Worm (Caenorhabditis elegans) whole organism, L1 larva: ENCODE results near the gene phf-32.

Source experiments
- alr-1 ChIP-seq: fragments of 200-800 bp; sonication (Bioruptor generic); optimal IDR thresholded peaks from 2 replicates; lab custom pipeline; 2018; ENCODE audit warnings: borderline replicate concordance, mild to moderate bottlenecking, missing genetic modification characterization, missing compliant biosample characterization
- ces-1 ChIP-seq: fragments of 150-350 bp; optimal IDR thresholded peaks from 2 replicates; lab custom pipeline; 2014; ENCODE audit warnings: missing biosample characterization, missing genetic modification reagents, missing genetic modification characterization
- efl-1 ChIP-seq, 4 experiments: fragments of 150-350 bp; optimal IDR thresholded peaks in 3 of 4; peaks in 1 of 4; 1 replicate in 1 of 4; 2 replicates in 3 of 4; lab custom pipeline; 2014; ENCODE audit warnings: missing biosample characterization in 2 of 4, missing genetic modification characterization in 2 of 4, missing genetic modification reagents in 2 of 4
- elt-3 ChIP-seq, 6 experiments: fragments of 150-350 bp in 1 of 6; sonication (generic microtip); optimal IDR thresholded peaks; 2 replicates each; lab custom pipeline; 2017 to 2018; ENCODE audit warnings: missing biosample characterization in 6 of 6, missing genetic modification characterization in 6 of 6, inconsistent platforms in 1 of 6
- fos-1 ChIP-seq: fragments of 150-350 bp; optimal IDR thresholded peaks from 2 replicates; lab custom pipeline; 2014; ENCODE audit warnings: missing biosample characterization, missing genetic modification characterization
- lin-15B ChIP-seq: fragments of 150-350 bp; sonication (generic microtip); optimal IDR thresholded peaks from 3 replicates; lab custom pipeline; 2014; ENCODE audit warnings: missing biosample characterization, missing genetic modification characterization
- mep-1 ChIP-seq: fragments of 150-350 bp; optimal IDR thresholded peaks from 2 replicates; lab custom pipeline; 2014; ENCODE audit warnings: missing biosample characterization, missing genetic modification characterization
- nhr-12 ChIP-seq: sonication (generic microtip); optimal IDR thresholded peaks from 2 replicates; lab custom pipeline; 2017; ENCODE audit warnings: missing biosample characterization, missing genetic modification characterization
- nhr-76 ChIP-seq: sonication (generic microtip); optimal IDR thresholded peaks from 2 replicates; lab custom pipeline; 2017; ENCODE audit warnings: missing biosample characterization, missing genetic modification characterization
- nhr-77 ChIP-seq: fragments of 150-350 bp; optimal IDR thresholded peaks from 2 replicates; lab custom pipeline; 2014; ENCODE audit warnings: missing biosample characterization, missing genetic modification characterization
- skn-1 ChIP-seq: fragments of 150-350 bp; optimal IDR thresholded peaks from 2 replicates; lab custom pipeline; 2014; ENCODE audit warnings: missing biosample characterization, missing genetic modification characterization
- swsn-7 ChIP-seq: sonication (generic microtip); optimal IDR thresholded peaks from 2 replicates; lab custom pipeline; 2016; ENCODE audit warnings: missing genetic modification characterization, missing compliant biosample characterization
- unc-130 ChIP-seq: fragments of 150-350 bp; optimal IDR thresholded peaks from 2 replicates; lab custom pipeline; 2017; ENCODE audit warnings: missing biosample characterization, missing genetic modification characterization, inconsistent platforms

DNA sequence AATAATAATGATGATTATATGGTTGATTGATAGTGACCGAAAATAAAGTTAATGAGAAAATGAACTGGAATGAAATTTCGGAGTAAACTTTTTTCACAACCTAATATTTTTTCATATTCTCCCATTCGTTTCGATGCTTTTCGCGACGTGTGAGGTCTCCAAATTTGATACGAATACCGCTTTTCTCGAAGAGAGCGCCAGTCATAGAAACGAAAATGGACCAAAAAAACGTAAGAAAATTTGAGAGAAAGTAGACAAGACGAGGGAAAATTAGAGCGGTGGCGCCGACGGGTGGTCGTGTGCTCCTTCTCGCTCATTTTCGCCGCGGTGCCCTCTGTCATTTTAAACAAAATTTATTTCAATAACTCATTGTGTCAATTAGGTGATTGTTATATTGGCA is 7.7 kb downstream of the phf-32 start:
- TF ChIP-seq nhr-12 (tag; lab: Kevin White, UChicago) (no peak), lin-15B (tag; lab: Kevin White, UChicago) (no peak), efl-1 (optimal IDR thresholded peaks at IDR 0.05; lab: Kevin White, UChicago) (no peak), efl-1 (GFP tag; optimal IDR thresholded peaks at IDR 0.05 in 1 of 2; lab: Kevin White, UChicago) (no peak), ces-1 (GFP tag; lab: Kevin White, UChicago) (no peak), alr-1 (tag; lab: Kevin White, UChicago) (no peak), mep-1 (tag; lab: Kevin White, UChicago) (no peak), fos-1 (tag; lab: Kevin White, UChicago) (no peak), skn-1 (tag; lab: Kevin White, UChicago) (no peak), nhr-76 (tag; lab: Kevin White, UChicago) (no peak), unc-130 (tag; lab: Kevin White, UChicago) (no peak), elt-3 (tag; optimal IDR thresholded peaks at IDR 0.05; lab: Kevin White, UChicago) (no peak), nhr-77 (tag; lab: Kevin White, UChicago) (no peak), swsn-7 (tag; lab: Kevin White, UChicago) (no peak)
